Fruit fly (Drosophila melanogaster) whole organism: ENCODE results near the gene neb.

Source experiments
- CG8478 ChIP-seq: fragments of >200 bp; optimal IDR thresholded peaks from 2 replicates; lab custom pipeline; 2018; ENCODE audit warnings: inconsistent platforms
- Dll ChIP-seq: fragments of >200 bp; optimal IDR thresholded peaks from 2 replicates; lab custom pipeline; 2017
- EcR ChIP-seq, 2 experiments: fragments of >200 bp; optimal IDR thresholded peaks; 2 replicates each; lab custom pipeline; 2017; ENCODE audit warnings: missing biosample characterization in 2 of 2, missing genetic modification characterization in 2 of 2, missing genetic modification reagents in 2 of 2
- pan ChIP-seq: fragments of >200 bp; optimal IDR thresholded peaks from 2 replicates; lab custom pipeline; 2017
- psq ChIP-seq: fragments of >200 bp; optimal IDR thresholded peaks from 2 replicates; lab custom pipeline; 2017
- usp ChIP-seq: fragments of >200 bp; optimal IDR thresholded peaks from 2 replicates; lab custom pipeline; 2017; ENCODE audit warnings: missing biosample characterization, missing genetic modification characterization, mixed read lengths

The neb gene

DNA sequence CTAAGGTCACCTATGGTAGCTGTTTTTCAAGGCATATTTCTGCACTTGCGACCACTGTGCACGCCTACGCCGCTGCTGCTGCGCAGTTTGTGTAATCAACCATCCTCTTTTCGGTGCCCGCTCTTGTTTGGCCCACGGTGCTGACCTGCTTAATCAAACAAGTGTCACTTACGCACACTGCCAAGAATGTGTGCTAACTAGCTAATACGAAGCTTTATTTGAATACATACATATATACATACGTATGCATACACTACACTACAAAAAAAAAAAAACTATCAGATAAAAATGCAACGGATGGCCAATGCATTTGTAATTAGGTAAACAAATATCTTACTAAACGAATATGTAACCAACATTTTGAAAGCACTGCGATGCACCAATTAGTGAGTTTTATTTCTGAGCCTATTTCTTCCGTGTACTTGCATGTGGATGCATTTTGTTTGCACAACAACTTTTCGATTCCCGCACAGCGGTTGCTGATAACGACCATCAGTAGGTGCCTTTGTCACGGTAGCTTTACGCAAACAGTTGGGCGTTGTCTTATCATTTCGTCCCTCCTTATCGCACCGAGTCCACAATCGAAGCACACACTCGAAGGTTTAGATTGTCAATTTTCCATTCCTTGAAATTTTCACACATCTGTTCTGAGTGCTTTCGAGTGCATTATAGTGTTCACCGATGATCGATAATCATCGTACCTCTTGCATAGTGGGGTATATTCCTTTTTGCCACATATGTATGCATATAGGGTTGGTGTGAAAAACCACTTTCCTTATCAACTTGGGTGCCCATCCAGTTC is 10.9 kb downstream of the neb start:
- TF ChIP-seq Dll (lab: Kevin White, UChicago), result no peak
- TF ChIP-seq EcR (GFP tag; optimal IDR thresholded peaks at IDR 0.05; lab: Kevin White, UChicago), result no peak
- TF ChIP-seq usp (GFP tag; lab: Kevin White, UChicago), result no peak
- TF ChIP-seq pan, result no peak
- no peak for TF ChIP-seq CG8478
- no peak for TF ChIP-seq psq (lab: Kevin White, UChicago)

DNA sequence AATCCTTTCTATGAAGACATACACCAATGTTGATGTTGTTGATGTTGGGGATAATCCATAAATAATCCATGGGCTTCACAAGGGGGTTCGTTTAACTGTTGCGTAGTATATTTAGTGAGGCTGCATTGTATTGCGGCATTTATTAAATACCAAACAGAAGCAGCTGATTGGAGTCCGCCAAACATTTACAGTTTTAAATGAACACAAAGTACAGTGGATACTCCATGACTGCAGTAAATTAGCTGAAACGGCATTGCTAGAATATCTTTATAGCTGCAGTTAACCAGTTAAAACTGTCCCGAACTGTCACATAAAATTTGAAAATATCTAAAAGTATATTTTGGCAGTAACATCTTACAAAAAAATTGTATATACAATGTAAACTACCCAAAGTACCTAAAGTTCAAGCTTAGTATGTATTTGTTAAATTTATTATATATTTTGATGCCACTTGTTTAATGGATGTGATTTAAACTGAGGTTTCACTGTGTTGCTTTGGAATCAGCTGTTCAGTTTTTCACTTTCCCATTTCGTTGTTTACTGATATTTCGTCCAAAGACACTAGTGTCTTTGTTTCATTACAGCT is 15.6 kb downstream of the neb start, which contains the start of the genes CG10747 and Pyroxd1:
Gene CG10747 (minus strand): TSS at position 255 of the 586 bp plus-strand sequence.
Gene Pyroxd1 (plus strand): TSS at position 342 of the 586 bp plus-strand sequence.
- TF ChIP-seq pan (no peak), Dll (lab: Kevin White, UChicago) (no peak), EcR (GFP tag; optimal IDR thresholded peaks at IDR 0.05; lab: Kevin White, UChicago) (no peak), CG8478 (no peak), psq (lab: Kevin White, UChicago) (no peak), usp (GFP tag; lab: Kevin White, UChicago) (no peak)

DNA sequence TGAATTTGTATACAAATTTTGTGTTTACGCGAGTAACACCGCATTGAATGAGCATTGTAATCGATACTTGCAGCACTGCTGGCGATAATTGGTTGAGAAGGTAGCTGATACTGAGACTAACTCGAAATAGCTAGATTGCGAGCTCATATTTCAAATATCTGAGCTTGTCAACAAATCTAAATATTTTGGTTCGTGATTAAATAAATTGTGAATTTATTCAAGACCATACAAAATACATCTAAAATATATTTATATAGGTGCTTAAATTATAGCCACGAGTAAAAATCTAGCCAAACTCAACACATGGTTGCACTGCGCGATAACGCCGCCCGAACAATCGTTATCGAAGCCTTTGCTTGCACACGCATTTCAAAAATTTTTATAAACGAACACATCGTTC is 18.2 kb downstream of the neb start, which contains the start of the genes Taf13 and nesd:
Gene Taf13 (minus strand): TSS at position 56 of the 400 bp plus-strand sequence.
Gene nesd (plus strand): TSS at position 179 of the 400 bp plus-strand sequence.
- no peak for TF ChIP-seq usp (GFP tag; lab: Kevin White, UChicago)
- no peak for TF ChIP-seq pan
- TF ChIP-seq CG8478, result no peak
- TF ChIP-seq EcR (GFP tag; optimal IDR thresholded peaks at IDR 0.05; lab: Kevin White, UChicago), result no peak
- no peak for TF ChIP-seq Dll (lab: Kevin White, UChicago)
- TF ChIP-seq psq (lab: Kevin White, UChicago), result no peak

DNA sequence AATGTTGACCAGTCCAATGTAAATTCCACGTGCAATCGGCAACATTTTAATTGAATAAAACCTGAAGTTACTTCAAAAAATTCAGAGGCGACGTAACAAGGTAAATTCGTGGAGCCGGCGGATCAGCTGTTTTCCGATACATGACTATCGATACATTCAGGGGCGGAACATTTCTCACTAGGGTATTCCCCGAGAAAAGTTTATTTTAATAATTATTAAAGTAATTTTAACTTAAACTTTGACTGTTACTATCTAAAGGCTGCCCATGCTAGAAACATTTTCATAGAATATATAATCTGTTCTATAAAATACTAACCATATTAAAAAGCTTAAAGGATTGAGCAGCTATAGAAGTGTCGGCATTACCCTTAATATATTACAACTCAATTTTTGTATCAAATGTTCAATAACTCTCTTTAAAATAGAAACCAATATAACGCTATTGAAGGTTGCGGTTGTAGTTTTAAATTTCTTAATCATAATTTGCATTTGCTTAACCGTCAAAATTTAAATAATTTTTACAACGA is 21.6 kb downstream of the neb start, which contains the start of the genes mRpS18B and Kua:
Gene mRpS18B (minus strand): TSS at position 149 of the 527 bp plus-strand sequence.
Gene Kua (plus strand): TSS at position 477 of the 527 bp plus-strand sequence.
- no peak for TF ChIP-seq EcR (GFP tag; optimal IDR thresholded peaks at IDR 0.05; lab: Kevin White, UChicago)
- no peak for TF ChIP-seq CG8478
- TF ChIP-seq usp (GFP tag; lab: Kevin White, UChicago), result no peak
- no peak for TF ChIP-seq pan
- TF ChIP-seq psq (lab: Kevin White, UChicago), result no peak

DNA sequence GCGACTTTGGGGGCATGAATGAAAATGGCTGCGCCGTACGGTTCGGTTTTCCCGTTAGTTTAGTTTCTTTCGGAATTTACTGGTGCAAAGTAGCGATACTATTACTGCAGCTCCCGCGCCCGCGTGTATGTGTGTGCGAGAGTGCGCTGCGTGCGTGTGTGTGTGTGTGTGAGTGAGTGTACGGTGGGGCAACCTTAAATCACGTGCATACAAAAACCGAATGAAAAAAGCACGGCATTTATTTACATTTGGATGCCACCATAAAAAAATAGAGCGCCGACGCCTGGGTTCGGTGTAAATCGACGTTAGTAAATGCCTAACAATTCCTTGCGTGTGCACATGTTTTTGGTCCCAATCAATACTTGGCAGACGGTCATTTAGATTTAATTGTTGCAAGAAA is 22.2 kb downstream of the neb start:
- TF ChIP-seq Dll (lab: Kevin White, UChicago), result no peak
- TF ChIP-seq EcR (GFP tag; optimal IDR thresholded peaks at IDR 0.05; lab: Kevin White, UChicago), result no peak
- no peak for TF ChIP-seq usp (GFP tag; lab: Kevin White, UChicago)
- no peak for TF ChIP-seq CG8478
- TF ChIP-seq psq (lab: Kevin White, UChicago), result no peak
- no peak for TF ChIP-seq pan

DNA sequence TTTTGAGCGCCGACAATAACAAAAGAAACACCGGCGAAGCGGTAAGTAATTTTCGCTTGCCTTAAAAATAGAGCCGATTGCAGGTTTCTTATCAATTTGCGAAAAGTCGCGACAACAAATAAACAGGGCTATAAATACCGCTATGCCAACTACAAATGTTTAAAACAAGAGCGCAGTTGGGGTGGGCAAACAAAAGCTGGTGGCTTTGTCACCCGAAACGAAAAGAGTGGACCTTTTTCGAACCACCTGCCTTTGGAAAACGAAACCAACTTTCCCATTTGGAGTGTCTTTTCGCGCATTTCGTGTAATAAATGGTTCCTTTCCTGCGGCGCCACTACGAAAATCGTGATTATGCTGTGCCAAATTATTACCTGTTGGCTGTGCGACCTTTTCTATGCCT is 22.6 kb downstream of the neb start:
- TF ChIP-seq psq (lab: Kevin White, UChicago) (no peak), usp (GFP tag; lab: Kevin White, UChicago) (no peak), EcR (GFP tag; optimal IDR thresholded peaks at IDR 0.05; lab: Kevin White, UChicago) (no peak), CG8478 (no peak), Dll (lab: Kevin White, UChicago) (no peak), pan (no peak)

DNA sequence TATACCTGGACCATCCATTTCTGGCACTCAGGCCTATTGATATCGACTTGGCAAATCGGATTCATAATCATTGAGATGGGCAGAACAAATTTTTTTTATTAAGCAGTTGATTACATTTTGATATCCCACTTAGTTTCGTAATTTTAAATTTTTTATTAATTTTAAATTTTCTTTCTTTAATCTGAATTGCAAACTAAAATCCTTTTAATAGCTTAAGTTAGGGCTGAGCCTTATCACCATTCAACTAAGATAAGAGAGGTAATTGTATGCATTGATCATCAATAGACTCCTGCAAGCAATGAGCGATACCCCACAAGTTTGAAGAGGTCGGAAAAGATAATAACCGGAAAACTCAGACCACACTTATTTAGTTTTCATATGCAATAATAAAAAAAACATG is 28.5 kb downstream of the neb start, which contains the start of gene CG13970:
Gene CG13970 (minus strand): TSS at position 101 of the 400 bp plus-strand sequence.
- TF ChIP-seq CG8478, result no peak
- no peak for TF ChIP-seq Dll (lab: Kevin White, UChicago)
- TF ChIP-seq EcR (GFP tag; optimal IDR thresholded peaks at IDR 0.05; lab: Kevin White, UChicago), result no peak
- TF ChIP-seq psq (lab: Kevin White, UChicago), result no peak
- TF ChIP-seq pan, result no peak
- no peak for TF ChIP-seq usp (GFP tag; lab: Kevin White, UChicago)

DNA sequence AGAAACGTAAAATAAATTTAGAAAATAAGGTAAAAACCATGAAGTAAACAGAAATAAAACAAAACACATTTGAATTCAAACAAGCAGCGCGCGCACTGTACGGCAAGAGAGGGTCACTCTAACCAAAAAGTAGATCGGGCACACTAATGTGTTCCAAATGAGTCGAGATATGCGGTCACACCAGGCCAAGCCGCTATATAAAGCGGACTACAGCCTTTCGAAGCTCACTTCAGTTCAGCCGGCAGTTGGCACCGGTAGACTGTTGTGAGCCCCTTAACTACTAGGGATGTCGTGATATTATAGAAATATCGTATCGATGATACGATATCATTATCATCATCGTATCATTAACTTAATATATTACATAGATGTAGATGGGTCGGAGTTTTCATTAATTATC is 29.0 kb downstream of the neb start:
- no peak for TF ChIP-seq psq (lab: Kevin White, UChicago)
- no peak for TF ChIP-seq CG8478
- TF ChIP-seq pan, result no peak
- TF ChIP-seq Dll (lab: Kevin White, UChicago), result no peak
- TF ChIP-seq usp (GFP tag; lab: Kevin White, UChicago), result no peak
- no peak for TF ChIP-seq EcR (GFP tag; optimal IDR thresholded peaks at IDR 0.05; lab: Kevin White, UChicago)

DNA sequence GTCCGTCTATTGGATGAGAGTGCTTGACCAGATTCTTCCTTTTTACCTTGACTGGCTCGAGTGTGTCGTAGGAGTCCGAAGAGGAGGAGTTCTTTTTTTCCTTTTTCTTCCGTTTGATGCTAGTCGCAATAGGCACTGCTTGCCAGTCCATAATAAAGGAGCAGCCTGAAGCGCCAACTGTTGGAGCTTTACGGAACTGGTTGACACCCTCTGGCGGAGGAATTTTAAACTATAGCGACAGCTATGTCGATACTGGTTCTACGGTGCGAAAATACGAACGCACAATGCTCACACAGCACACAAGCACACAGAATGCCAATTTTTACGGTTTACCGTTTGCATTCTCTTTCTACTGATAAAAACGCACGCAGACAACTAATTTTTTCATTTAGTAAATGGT is 31.0 kb downstream of the neb start:
- no peak for TF ChIP-seq CG8478
- TF ChIP-seq usp (GFP tag; lab: Kevin White, UChicago), result no peak
- TF ChIP-seq pan, result no peak
- no peak for TF ChIP-seq EcR (GFP tag; optimal IDR thresholded peaks at IDR 0.05; lab: Kevin White, UChicago)
- no peak for TF ChIP-seq psq (lab: Kevin White, UChicago)
- TF ChIP-seq Dll (lab: Kevin White, UChicago), result no peak

DNA sequence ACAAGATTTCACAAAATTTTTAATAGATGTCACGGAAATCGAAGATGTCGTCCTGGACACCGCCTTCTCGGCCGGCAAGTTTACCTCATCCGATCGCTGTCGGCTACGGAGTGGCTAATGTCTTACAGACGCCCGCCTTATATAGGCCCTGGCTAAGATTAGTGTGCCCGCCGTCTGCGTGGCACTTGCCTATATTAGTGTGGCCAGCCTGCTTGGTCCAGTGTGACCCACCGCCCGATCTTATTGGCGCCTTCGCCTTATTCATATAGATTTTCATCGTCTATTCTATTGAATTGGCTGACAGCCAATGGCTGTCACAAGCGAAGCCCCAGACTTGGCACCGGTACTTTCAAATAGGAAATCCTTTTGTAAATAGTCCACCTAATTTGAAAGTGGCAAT is 40.3 kb downstream of the neb start:
- TF ChIP-seq Dll (lab: Kevin White, UChicago) (no peak), CG8478 (no peak), usp (GFP tag; lab: Kevin White, UChicago) (no peak), psq (lab: Kevin White, UChicago) (no peak), pan (no peak), EcR (GFP tag; optimal IDR thresholded peaks at IDR 0.05; lab: Kevin White, UChicago) (no peak)

DNA sequence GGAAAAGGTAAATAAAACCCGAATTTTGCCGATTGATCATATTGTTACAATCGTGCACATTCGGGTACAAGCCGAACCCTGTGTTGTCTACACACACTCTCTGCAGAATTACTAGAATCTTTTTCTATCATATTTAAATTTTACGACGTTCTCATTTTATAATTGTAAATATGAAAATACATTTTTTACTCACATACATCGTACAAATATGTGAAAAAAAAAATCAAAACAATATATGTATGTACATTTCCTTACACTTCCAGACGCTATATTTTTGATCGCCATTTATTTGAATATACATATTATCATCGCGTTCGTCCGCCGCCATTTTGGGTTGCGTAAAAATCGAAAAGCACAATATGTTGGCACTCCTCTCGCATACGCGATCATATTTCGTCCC is 42.2 kb downstream of the neb start:
- TF ChIP-seq pan (no peak), EcR (GFP tag; optimal IDR thresholded peaks at IDR 0.05; lab: Kevin White, UChicago) (no peak), Dll (lab: Kevin White, UChicago) (no peak), CG8478 (no peak), usp (GFP tag; lab: Kevin White, UChicago) (no peak), psq (lab: Kevin White, UChicago) (no peak)
